Worm (Caenorhabditis elegans) whole organism, late embryonic: ENCODE results near the gene C43F9.5.

ENCODE experiments used
- ama-1 ChIP-seq: fragments of 150-350 bp; optimal IDR thresholded peaks from 2 replicates; lab custom pipeline; 2014
- elt-2 ChIP-seq: sonication (generic microtip); optimal IDR thresholded peaks from 2 replicates; lab custom pipeline; 2016; ENCODE audit warnings: missing genetic modification reagents, missing genetic modification characterization, missing compliant biosample characterization
- eyg-1 ChIP-seq: sonication (generic microtip); optimal IDR thresholded peaks from 2 replicates; lab custom pipeline; 2016; ENCODE audit warnings: missing genotype, missing genetic modification characterization, missing compliant biosample characterization
- nhr-232 ChIP-seq: sonication (generic microtip); optimal IDR thresholded peaks from 2 replicates; lab custom pipeline; 2016; ENCODE audit warnings: missing genetic modification characterization, missing compliant biosample characterization
- odd-2 ChIP-seq: sonication (generic microtip); optimal IDR thresholded peaks from 2 replicates; lab custom pipeline; 2017; ENCODE audit warnings: antibody characterized with exemption, mild to moderate bottlenecking, missing genetic modification characterization, missing compliant biosample characterization
- sox-4 ChIP-seq: sonication (generic microtip); optimal IDR thresholded peaks from 2 replicates; lab custom pipeline; 2017; ENCODE audit warnings: mild to moderate bottlenecking, missing genetic modification characterization, inconsistent platforms, missing compliant biosample characterization

- TF ChIP-seq nhr-232 (tag; lab: Kevin White, UChicago) (no peak), odd-2 (tag; lab: Kevin White, UChicago) (no peak), sox-4 (tag; lab: Kevin White, UChicago) (no peak), eyg-1 (no peak), elt-2 (no peak), ama-1 (no peak)
These were observed 48.3 kb downstream of the C43F9.5 start for ce11 chrIV:10542283-10542682.
